Worm (Caenorhabditis elegans) whole organism, mixed stage, embryonic: Measurements from ENCODE around the gene R09E10.13.

Experiments used
- M03D4.4 ChIP-seq: sonication (generic microtip); optimal IDR thresholded peaks from 2 replicates; lab custom pipeline; 2017; ENCODE audit warnings: mild to moderate bottlenecking, missing genetic modification characterization, missing compliant biosample characterization
- blmp-1 ChIP-seq: fragments of 150-350 bp; optimal IDR thresholded peaks from 2 replicates; lab custom pipeline; 2014; ENCODE audit warnings: missing biosample characterization, missing genetic modification characterization
- lin-13 ChIP-seq: fragments of 150-350 bp; optimal IDR thresholded peaks from 2 replicates; lab custom pipeline; 2014; ENCODE audit warnings: missing biosample characterization, missing genetic modification characterization
- lsy-2 ChIP-seq: fragments of 150-350 bp; optimal IDR thresholded peaks from 2 replicates; lab custom pipeline; 2014; ENCODE audit warnings: missing biosample characterization, missing genetic modification characterization
- nhr-237 ChIP-seq: fragments of 150-350 bp; optimal IDR thresholded peaks from 2 replicates; lab custom pipeline; 2014; ENCODE audit warnings: missing biosample characterization, missing genetic modification characterization
- nhr-76 ChIP-seq: sonication (generic microtip); optimal IDR thresholded peaks from 2 replicates; lab custom pipeline; 2017; ENCODE audit warnings: missing biosample characterization, missing genetic modification characterization
- pha-4 ChIP-seq: fragments of 150-350 bp; optimal IDR thresholded peaks from 2 replicates; lab custom pipeline; 2018; ENCODE audit warnings: missing biosample characterization, missing genetic modification reagents, missing genetic modification characterization
- sem-2 ChIP-seq: fragments of 200-800 bp; sonication (Bioruptor generic); optimal IDR thresholded peaks from 2 replicates; lab custom pipeline; 2018; ENCODE audit warnings: mild to moderate bottlenecking, missing genetic modification characterization, missing compliant biosample characterization
- snpc-4 ChIP-seq: fragments of 150-350 bp; optimal IDR thresholded peaks from 2 replicates; lab custom pipeline; 2014; ENCODE audit warnings: missing biosample characterization, missing genetic modification characterization
- unc-39 ChIP-seq: fragments of 150-350 bp; optimal IDR thresholded peaks from 2 replicates; lab custom pipeline; 2014; ENCODE audit warnings: missing biosample characterization, missing genetic modification characterization
- unc-62 ChIP-seq: fragments of 150-350 bp; optimal IDR thresholded peaks from 2 replicates; lab custom pipeline; 2014; ENCODE audit warnings: missing biosample characterization, missing genetic modification reagents, missing genetic modification characterization
- ztf-11 ChIP-seq: fragments of 150-350 bp; optimal IDR thresholded peaks from 2 replicates; lab custom pipeline; 2014; ENCODE audit warnings: missing biosample characterization, missing genetic modification characterization

ce11 chrIV:10331882-10332281 lies 36.9 kb upstream of the R09E10.13 start:
- TF ChIP-seq sem-2 (GFP tag; lab: Kevin White, UChicago) (no peak), nhr-76 (no peak), lsy-2 (tag; lab: Kevin White, UChicago) (no peak), M03D4.4 (tag; lab: Kevin White, UChicago) (no peak), unc-39 (tag; lab: Kevin White, UChicago) (no peak), ztf-11 (tag; lab: Kevin White, UChicago) (no peak), unc-62 (GFP tag; lab: Kevin White, UChicago) (no peak), snpc-4 (tag; lab: Kevin White, UChicago) (no peak), blmp-1 (tag; lab: Kevin White, UChicago) (no peak), lin-13 (no peak), nhr-237 (tag; lab: Kevin White, UChicago) (no peak), pha-4 (tag; lab: Kevin White, UChicago) (no peak)
